Fruit fly (Drosophila melanogaster): ENCODE data around the gene CG31088.

CG31088 gene

dm6 chr3R:15984483-15985118 is 33.9 kb upstream of the CG31088 start (continued):
- TF ChIP-seq CG18262 (tag; optimal IDR thresholded peaks at IDR 0.05) (peak; percentile 73), ftz-f1 (GFP tag; optimal IDR thresholded peaks at IDR 0.05) (no peak), Pdp1 (GFP tag; optimal IDR thresholded peaks at IDR 0.05) (no peak), Dfd (GFP tag; optimal IDR thresholded peaks at IDR 0.05) (no peak), Stat92E (GFP tag; optimal IDR thresholded peaks at IDR 0.05) (no peak), bab2 (GFP tag; optimal IDR thresholded peaks at IDR 0.05) (no peak), CG5953 (GFP tag; IDR thresholded peaks at IDR 0.05) (no peak), CG12769 (tag; optimal IDR thresholded peaks at IDR 0.05) (peak; percentile 59), CG10565 (GFP tag; optimal IDR thresholded peaks at IDR 0.05) (no peak), pum (GFP tag; optimal IDR thresholded peaks at IDR 0.05) (no peak), ab (GFP tag; optimal IDR thresholded peaks at IDR 0.05) (no peak), lbe (GFP tag; optimal IDR thresholded peaks at IDR 0.05) (no peak), ato (GFP tag; IDR thresholded peaks at IDR 0.05; ENCODE audit: partially characterized antibody) (no peak), Nf-YB (GFP tag; optimal IDR thresholded peaks at IDR 0.05) (peak; percentile 83), CG6175 (GFP tag; IDR thresholded peaks at IDR 0.05) (no peak), CG12219 (GFP tag; optimal IDR thresholded peaks at IDR 0.05) (peak; percentile 48), CoRest (tag; optimal IDR thresholded peaks at IDR 0.05) (peak; percentile 57), CG9876 (GFP tag; optimal IDR thresholded peaks at IDR 0.05) (no peak), al (GFP tag; IDR thresholded peaks at IDR 0.05) (no peak), cwo (GFP tag; optimal IDR thresholded peaks at IDR 0.05) (peak; percentile 37), NC2α (GFP tag; optimal IDR thresholded peaks at IDR 0.05) (no peak), CG30020 (tag; optimal IDR thresholded peaks at IDR 0.05) (no peak), CG4617 (GFP tag; optimal IDR thresholded peaks at IDR 0.05; ENCODE audit: borderline replicate concordance) (no peak), CG11723 (GFP tag; optimal IDR thresholded peaks at IDR 0.05) (no peak), Atf3 (GFP tag; optimal IDR thresholded peaks at IDR 0.05) (no peak), CG30403 (GFP tag; optimal IDR thresholded peaks at IDR 0.05) (peak; percentile 33), sim (GFP tag; IDR thresholded peaks at IDR 0.05) (no peak), pita (GFP tag; optimal IDR thresholded peaks at IDR 0.05) (no peak), nom (GFP tag; optimal IDR thresholded peaks at IDR 0.05) (peak; percentile 94), nerfin-1 (tag; optimal IDR thresholded peaks at IDR 0.05) (peak; percentile 15), gfzf (GFP tag; optimal IDR thresholded peaks at IDR 0.05) (no peak), bcd (GFP tag; optimal IDR thresholded peaks at IDR 0.05) (peak; percentile 23), CG10274 (GFP tag; optimal IDR thresholded peaks at IDR 0.05) (peak; percentile 7), CG6791 (GFP tag; IDR thresholded peaks at IDR 0.05; ENCODE audit: partially characterized antibody) (no peak), pnt (GFP tag; optimal IDR thresholded peaks at IDR 0.05) (no peak), Kr (GFP tag; optimal IDR thresholded peaks at IDR 0.05) (no peak), Fer1 (GFP tag; optimal IDR thresholded peaks at IDR 0.05) (no peak), Hey (tag; optimal IDR thresholded peaks at IDR 0.05) (no peak), Hr51 (GFP tag; optimal IDR thresholded peaks at IDR 0.05) (no peak), CG10462 (GFP tag; optimal IDR thresholded peaks at IDR 0.05) (no peak), Hr39 (optimal IDR thresholded peaks at IDR 0.05) (peak; percentile 17), CG4404 (GFP tag; IDR thresholded peaks at IDR 0.05) (no peak), Asciz (GFP tag; optimal IDR thresholded peaks at IDR 0.05) (peak; percentile 29), dpn (GFP tag; optimal IDR thresholded peaks at IDR 0.05) (peak; percentile 26), NFAT (GFP tag; IDR thresholded peaks at IDR 0.05) (no peak), CG17361 (GFP tag; IDR thresholded peaks at IDR 0.05) (peak; percentile 44; the same call in 2 of the 3 replicates), NfI (GFP tag; optimal IDR thresholded peaks at IDR 0.05) (no peak), CG13424 (tag; optimal IDR thresholded peaks at IDR 0.05) (peak; percentile 53), CG3281 (GFP tag; optimal IDR thresholded peaks at IDR 0.05) (peak; percentile 24), danr (GFP tag; IDR thresholded peaks at IDR 0.05) (0 out of 2 replicates have a peak, but pooled peaks have one; percentile 19)
